Worm (Caenorhabditis elegans) whole organism, L4 larva: Measurements from ENCODE around the gene mec-17.

Source experiments
- R02D3.7 ChIP-seq: fragments of 150-350 bp; sonication (generic microtip); optimal IDR thresholded peaks from 3 replicates; lab custom pipeline; 2014; ENCODE audit warnings: missing biosample characterization, missing genetic modification characterization
- ceh-20 ChIP-seq: fragments of 200-800 bp; sonication (Bioruptor generic); IDR thresholded peaks from 2 replicates; pipeline ENCODE4 v1.3.6; 2022; ENCODE audit warnings: missing genetic modification reagents, missing genetic modification characterization, missing compliant biosample characterization
- ceh-32 ChIP-seq: sonication (generic microtip); optimal IDR thresholded peaks from 2 replicates; lab custom pipeline; 2016; ENCODE audit warnings: mild to moderate bottlenecking, missing genetic modification characterization, missing compliant biosample characterization; ENCODE audit not compliant: poor library complexity
- ctbp-1 ChIP-seq: fragments of 200-800 bp; sonication (Bioruptor generic); IDR thresholded peaks from 2 replicates; pipeline ENCODE4 v1.3.6; 2022; ENCODE audit warnings: missing genetic modification reagents, missing genetic modification characterization, missing compliant biosample characterization
- daf-12 ChIP-seq: fragments of 150-350 bp; optimal IDR thresholded peaks from 2 replicates; lab custom pipeline; 2014; ENCODE audit warnings: missing biosample characterization, missing genetic modification reagents, missing genetic modification characterization
- fos-1 ChIP-seq: fragments of 150-350 bp; optimal IDR thresholded peaks from 2 replicates; lab custom pipeline; 2014; ENCODE audit warnings: missing biosample characterization, missing genetic modification characterization
- lir-3 ChIP-seq: sonication (generic microtip); optimal IDR thresholded peaks from 2 replicates; lab custom pipeline; 2016; ENCODE audit warnings: mild to moderate bottlenecking, missing genetic modification characterization, missing compliant biosample characterization
- madf-9 ChIP-seq: fragments of 200-800 bp; sonication (Bioruptor generic); conservative IDR thresholded peaks from 2 replicates; pipeline ENCODE4 v1.3.6; 2022; ENCODE audit warnings: missing genetic modification reagents, missing genetic modification characterization, missing compliant biosample characterization
- mep-1 ChIP-seq: fragments of 150-350 bp; sonication (generic microtip); optimal IDR thresholded peaks from 3 replicates; lab custom pipeline; 2014; ENCODE audit warnings: missing biosample characterization, missing genetic modification characterization
- nhr-6 ChIP-seq: fragments of 150-350 bp; optimal IDR thresholded peaks from 2 replicates; lab custom pipeline; 2014; ENCODE audit warnings: missing biosample characterization, missing genetic modification characterization
- unc-130 ChIP-seq: sonication (generic microtip); optimal IDR thresholded peaks from 2 replicates; lab custom pipeline; 2016; ENCODE audit warnings: missing genetic modification reagents, missing genetic modification characterization, missing compliant biosample characterization
- unc-62 ChIP-seq, 3 experiments: fragments of 150-350 bp in 1 of 3; sonication (generic microtip); optimal IDR thresholded peaks in 2 of 3; peaks in 1 of 3; 1 replicate in 1 of 3; 2 replicates in 2 of 3; lab custom pipeline; 2014 to 2017; ENCODE audit warnings: missing biosample characterization in 3 of 3, missing genetic modification characterization in 3 of 3, missing genetic modification reagents in 3 of 3, missing genotype in 1 of 3
- zag-1 ChIP-seq: fragments of 150-350 bp; optimal IDR thresholded peaks from 2 replicates; lab custom pipeline; 2014; ENCODE audit warnings: missing biosample characterization, missing genetic modification characterization
- ztf-11 ChIP-seq: fragments of 150-350 bp; optimal IDR thresholded peaks from 2 replicates; lab custom pipeline; 2014; ENCODE audit warnings: missing biosample characterization, missing genetic modification characterization

DNA sequence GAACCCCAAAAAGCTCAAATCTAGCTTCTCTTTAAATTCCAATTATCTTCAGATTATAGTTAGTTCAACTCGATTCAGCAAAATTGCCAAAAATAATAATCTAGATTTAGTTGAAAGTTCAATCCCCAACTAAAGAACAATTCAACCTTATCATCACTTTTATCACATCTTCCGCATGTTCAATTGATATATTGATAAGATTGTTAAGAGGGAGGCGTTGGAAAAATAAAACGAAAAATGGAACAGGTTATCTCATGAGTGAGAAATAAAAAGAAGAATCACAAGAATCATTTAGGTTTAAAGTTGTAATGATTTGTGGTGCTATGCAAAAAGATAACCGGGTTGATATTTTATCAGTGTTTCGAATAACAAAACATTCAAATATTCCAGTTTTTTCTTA is 1.2 kb downstream of the mec-17 start:
- TF ChIP-seq unc-130: no peak
- TF ChIP-seq mep-1 (tag; lab: Kevin White, UChicago): no peak
- no peak for TF ChIP-seq lir-3 (tag; lab: Kevin White, UChicago)
- TF ChIP-seq ceh-32 (tag; lab: Kevin White, UChicago): no peak
- no peak for TF ChIP-seq madf-9
- no peak for TF ChIP-seq nhr-6 (tag; lab: Kevin White, UChicago)
- TF ChIP-seq fos-1: no peak
- no peak for TF ChIP-seq unc-62 (GFP tag; optimal IDR thresholded peaks at IDR 0.05 in 1 of 2; lab: Kevin White, UChicago)
- no peak for TF ChIP-seq unc-62 (tag; optimal IDR thresholded peaks at IDR 0.05; lab: Kevin White, UChicago)
- no peak for TF ChIP-seq zag-1 (tag; lab: Kevin White, UChicago)
- no peak for TF ChIP-seq ztf-11
- TF ChIP-seq daf-12 (tag; lab: Kevin White, UChicago): no peak
- no peak for TF ChIP-seq ceh-20 (GFP tag; lab: Robert Waterston, UW)
- no peak for TF ChIP-seq R02D3.7 (tag; lab: Kevin White, UChicago)
- no peak for TF ChIP-seq ctbp-1 (GFP tag; lab: Robert Waterston, UW)
